Fruit fly (Drosophila melanogaster) whole organism: ENCODE results near the gene CG8117.

Experiments used
- pan ChIP-seq: fragments of >200 bp; optimal IDR thresholded peaks from 2 replicates; lab custom pipeline; 2017
- psq ChIP-seq: fragments of >200 bp; optimal IDR thresholded peaks from 2 replicates; lab custom pipeline; 2017

DNA sequence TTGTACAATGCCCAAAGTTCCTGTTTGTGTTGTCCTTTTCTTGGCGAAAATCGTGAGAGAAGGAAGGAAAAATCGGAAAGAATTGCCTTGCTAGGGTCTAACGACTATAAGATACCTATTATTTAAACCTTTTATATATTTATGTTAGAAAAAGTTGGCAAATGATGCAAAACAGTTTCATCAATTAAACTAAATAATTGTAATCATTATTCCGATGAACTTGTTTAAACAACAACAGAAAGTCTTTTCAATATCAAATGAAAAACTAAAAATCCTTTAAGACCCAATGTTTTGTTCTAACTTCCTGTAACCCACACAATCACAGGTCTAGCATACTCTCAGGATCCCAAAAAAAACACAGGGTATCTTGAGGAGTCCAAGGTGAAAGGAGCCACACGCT lies 30.3 kb downstream of the CG8117 start:
- TF ChIP-seq pan (lab: Kevin White, UChicago) = no peak
- TF ChIP-seq psq (lab: Kevin White, UChicago) = no peak
